Fruit fly (Drosophila melanogaster) whole organism, pupa: ENCODE data around the gene CG14431.

Experiments
- CG10348 ChIP-seq: fragments of 200-800 bp; sonication (Bioruptor generic); IDR thresholded peaks from 2 replicates; pipeline ENCODE4 v1.3.6; 2022; ENCODE audit warnings: missing biosample characterization, missing genetic modification characterization
- CG12605 ChIP-seq: fragments of 200-800 bp; sonication (Bioruptor generic); IDR thresholded peaks from 2 replicates; pipeline ENCODE4 v1.3.6; 2022; ENCODE audit warnings: missing biosample characterization, missing genetic modification characterization
- CG13204 ChIP-seq: fragments of 200-800 bp; sonication (Bioruptor generic); optimal IDR thresholded peaks from 2 replicates; lab custom pipeline; 2018; ENCODE audit warnings: missing biosample characterization, mild to moderate bottlenecking, missing genetic modification characterization, moderate library complexity
- CG14655 ChIP-seq: fragments of 200-800 bp; sonication (Bioruptor generic); optimal IDR thresholded peaks from 3 replicates; lab custom pipeline; 2017; ENCODE audit warnings: mild to moderate bottlenecking, missing biosample characterization, missing genetic modification reagents, missing genetic modification characterization
- CG15710 ChIP-seq: fragments of 200-800 bp; sonication (Bioruptor generic); optimal IDR thresholded peaks from 2 replicates; lab custom pipeline; 2018; ENCODE audit warnings: missing biosample characterization, mild to moderate bottlenecking, missing genetic modification characterization, moderate library complexity
- CG17806 ChIP-seq: fragments of 200-800 bp; sonication (Bioruptor generic); optimal IDR thresholded peaks from 2 replicates; lab custom pipeline; 2018; ENCODE audit warnings: missing biosample characterization, mild to moderate bottlenecking, missing genetic modification characterization, moderate library complexity
- CG32121 ChIP-seq: fragments of 200-800 bp; sonication (Bioruptor generic); IDR thresholded peaks from 2 replicates; pipeline ENCODE4 v1.3.6; 2022; ENCODE audit warnings: missing biosample characterization, missing genetic modification characterization
- CG34367 ChIP-seq: fragments of 200-800 bp; sonication (Bioruptor generic); optimal IDR thresholded peaks from 2 replicates; lab custom pipeline; 2018; ENCODE audit warnings: missing biosample characterization, mild to moderate bottlenecking, missing genetic modification characterization
- CG4496 ChIP-seq: fragments of 200-800 bp; sonication (Bioruptor generic); IDR thresholded peaks from 3 replicates; pipeline ENCODE4 v1.3.6; 2022; ENCODE audit warnings: missing biosample characterization, missing genetic modification characterization
- CG8159 ChIP-seq: fragments of 200-800 bp; sonication (Bioruptor generic); optimal IDR thresholded peaks from 3 replicates; lab custom pipeline; 2018; ENCODE audit warnings: missing biosample characterization, mild to moderate bottlenecking, missing genetic modification characterization, moderate library complexity
- CG8301 ChIP-seq: fragments of 200-800 bp; sonication (Bioruptor generic); optimal IDR thresholded peaks from 2 replicates; lab custom pipeline; 2018; ENCODE audit warnings: missing biosample characterization, mild to moderate bottlenecking, missing genetic modification characterization
- CG9948 ChIP-seq: fragments of 200-800 bp; sonication (Bioruptor generic); optimal IDR thresholded peaks from 2 replicates; lab custom pipeline; 2018; ENCODE audit warnings: missing biosample characterization, mild to moderate bottlenecking, missing genetic modification characterization, moderate library complexity
- D1 ChIP-seq: fragments of 200-800 bp; sonication (Bioruptor generic); optimal IDR thresholded peaks from 2 replicates; lab custom pipeline; 2018; ENCODE audit warnings: missing biosample characterization, mild to moderate bottlenecking, missing genetic modification characterization, moderate library complexity
- EcR ChIP-seq: fragments of 200-800 bp; sonication (Bioruptor generic); optimal IDR thresholded peaks from 3 replicates; lab custom pipeline; 2019; ENCODE audit warnings: missing biosample characterization, missing genetic modification characterization, mild to moderate bottlenecking, moderate library complexity, missing genetic modification reagents
- Ets98B ChIP-seq: fragments of 200-800 bp; sonication (Bioruptor generic); IDR thresholded peaks from 2 replicates; pipeline ENCODE4 v1.3.6; 2022; ENCODE audit warnings: missing biosample characterization, missing genetic modification characterization
- Pif1A ChIP-seq: fragments of 200-800 bp; sonication (Bioruptor generic); optimal IDR thresholded peaks from 3 replicates; lab custom pipeline; 2016; ENCODE audit warnings: missing biosample characterization, missing genetic modification characterization
- Pif1B ChIP-seq: fragments of 200-800 bp; sonication (Bioruptor generic); optimal IDR thresholded peaks from 3 replicates; lab custom pipeline; 2016; ENCODE audit warnings: missing biosample characterization, missing genetic modification characterization
- Snoo ChIP-seq: fragments of 200-800 bp; sonication (Bioruptor generic); optimal IDR thresholded peaks from 3 replicates; lab custom pipeline; 2017; ENCODE audit warnings: missing biosample characterization, mild to moderate bottlenecking, missing genetic modification characterization, inconsistent platforms
- fd96Ca ChIP-seq: fragments of 200-800 bp; sonication (Bioruptor generic); IDR thresholded peaks from 3 replicates; pipeline ENCODE4 v1.3.6; 2022; ENCODE audit warnings: missing biosample characterization, missing genetic modification characterization
- gl ChIP-seq: fragments of 200-800 bp; sonication (Bioruptor generic); optimal IDR thresholded peaks from 2 replicates; lab custom pipeline; 2018; ENCODE audit warnings: missing biosample characterization, mild to moderate bottlenecking, missing genetic modification characterization
- rn ChIP-seq: fragments of 200-800 bp; sonication (Bioruptor generic); IDR thresholded peaks from 2 replicates; pipeline ENCODE4 v1.3.6; 2022; ENCODE audit warnings: missing biosample characterization, missing genetic modification characterization

CG14431 gene

DNA sequence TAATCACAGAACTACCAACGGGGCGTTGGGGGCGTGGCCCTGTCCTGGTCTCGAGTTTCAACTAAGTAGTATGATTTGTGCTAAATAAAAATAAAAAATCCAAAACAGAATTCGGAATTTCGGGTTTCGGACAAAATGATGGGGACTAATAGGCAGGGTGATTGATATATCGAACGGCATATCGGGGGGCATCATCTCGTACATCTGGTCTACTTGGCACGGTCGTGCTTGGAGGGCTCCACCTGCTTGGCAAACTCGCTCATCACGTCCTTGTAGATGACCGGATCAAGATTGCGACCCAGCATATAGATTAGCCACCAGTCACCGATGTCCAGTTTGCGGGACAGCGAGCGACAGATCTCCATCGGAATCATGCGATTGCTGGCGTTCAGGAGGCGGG is 66.1 kb downstream of the CG14431 start:
- TF ChIP-seq rn = no peak
- no peak for TF ChIP-seq CG14655 (GFP tag; lab: Kevin White, UChicago)
- TF ChIP-seq CG13204 = no peak
- no peak for TF ChIP-seq CG10348 (GFP tag; lab: Robert Waterston, UW)
- no peak for TF ChIP-seq CG15710 (tag; lab: Kevin White, UChicago)
- no peak for TF ChIP-seq Ets98B
- no peak for TF ChIP-seq CG12605 (GFP tag; lab: Robert Waterston, UW)
- TF ChIP-seq gl (tag; lab: Kevin White, UChicago) = no peak
- no peak for TF ChIP-seq EcR (GFP tag; lab: Kevin White, UChicago)
- TF ChIP-seq CG34367 (tag; lab: Kevin White, UChicago) = no peak
- no peak for TF ChIP-seq CG8301
- TF ChIP-seq Pif1B = no peak
- TF ChIP-seq CG32121 (GFP tag; lab: Robert Waterston, UW) = no peak
- TF ChIP-seq, all 21 proteins: peak for 0

DNA sequence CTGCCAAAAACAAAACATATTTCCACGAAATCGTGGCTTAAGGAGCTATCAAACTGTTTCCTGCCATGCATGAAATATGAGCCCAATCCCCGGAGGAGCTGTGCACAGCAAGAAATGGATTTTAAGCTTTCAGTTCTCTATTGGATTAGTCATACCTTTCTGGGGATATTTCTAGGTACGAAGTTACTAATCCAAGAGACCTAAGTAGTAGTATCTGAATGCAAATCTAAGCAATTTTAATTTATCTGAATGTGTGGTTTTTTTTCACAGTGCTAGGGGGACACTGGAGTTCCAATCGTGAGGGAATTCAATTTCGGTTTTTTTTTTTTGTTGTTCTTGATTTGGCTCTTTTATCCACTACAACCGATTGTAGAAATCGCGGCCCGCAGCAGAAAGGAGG is 68.3 kb downstream of the CG14431 start:
- peak; percentile 27; the same call in 1 of the 3 replicates for TF ChIP-seq CG4496 (GFP tag; lab: Robert Waterston, UW)
- TF ChIP-seq CG17806 (tag; lab: Kevin White, UChicago) = peak; percentile 50
- peak; percentile 59 for TF ChIP-seq CG8159 (tag; lab: Kevin White, UChicago)
- peak; percentile 34 for TF ChIP-seq CG34367 (tag; lab: Kevin White, UChicago)
- TF ChIP-seq CG12605 (GFP tag; lab: Robert Waterston, UW) = no peak
- peak; percentile 37 for TF ChIP-seq CG9948 (tag; lab: Kevin White, UChicago)
- no peak for TF ChIP-seq EcR (GFP tag; lab: Kevin White, UChicago)
- TF ChIP-seq Snoo (tag; lab: Kevin White, UChicago) = no peak
- no peak for TF ChIP-seq rn
- peak; percentile 44 for TF ChIP-seq CG15710 (tag; lab: Kevin White, UChicago)
- no peak for TF ChIP-seq CG13204
- peak; percentile 2 for TF ChIP-seq Pif1B
- TF ChIP-seq CG14655 (GFP tag; lab: Kevin White, UChicago) = peak; percentile 14
- peak; percentile 28 for TF ChIP-seq Pif1A (GFP tag; lab: Kevin White, UChicago)
- TF ChIP-seq CG8301 = peak; percentile 8
- TF ChIP-seq fd96Ca (GFP tag; lab: Robert Waterston, UW) = 0 out of 3 replicates have a peak, but pooled peaks have one; percentile 47
- TF ChIP-seq CG10348 (GFP tag; lab: Robert Waterston, UW) = no peak
- no peak for TF ChIP-seq D1
- TF ChIP-seq Ets98B = peak; percentile 35; the same call in 1 of the 2 replicates
- no peak for TF ChIP-seq CG32121 (GFP tag; lab: Robert Waterston, UW)
- TF ChIP-seq gl (tag; lab: Kevin White, UChicago) = no peak

DNA sequence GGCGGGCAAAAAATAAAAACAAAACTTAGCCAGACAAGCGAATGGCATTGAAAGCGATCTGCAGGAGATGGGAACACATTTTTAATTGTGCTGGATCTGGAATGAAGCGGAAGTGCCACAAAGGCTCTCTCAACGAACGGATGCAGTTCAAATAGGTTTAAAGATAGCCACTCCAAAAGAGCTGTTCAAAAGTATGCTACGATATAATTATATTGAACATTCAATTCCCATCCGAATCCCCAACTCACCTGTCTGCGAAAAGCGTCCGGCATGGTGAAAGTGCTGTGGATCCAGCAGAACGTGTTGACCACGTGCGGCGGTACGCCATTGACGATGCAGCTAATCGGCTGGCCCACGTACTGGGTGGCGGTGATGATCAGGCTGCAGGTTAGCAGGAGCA is 68.8 kb downstream of the CG14431 start:
- TF ChIP-seq gl (tag; lab: Kevin White, UChicago) (no peak), CG34367 (tag; lab: Kevin White, UChicago) (no peak), CG17806 (tag; lab: Kevin White, UChicago) (no peak), CG32121 (GFP tag; lab: Robert Waterston, UW) (no peak), CG13204 (no peak), CG12605 (GFP tag; lab: Robert Waterston, UW) (no peak), CG4496 (GFP tag; lab: Robert Waterston, UW) (no peak), CG15710 (tag; lab: Kevin White, UChicago) (no peak), CG8301 (no peak), EcR (GFP tag; lab: Kevin White, UChicago) (no peak), CG14655 (GFP tag; lab: Kevin White, UChicago) (no peak), fd96Ca (GFP tag; lab: Robert Waterston, UW) (no peak), Pif1B (no peak)
- TF ChIP-seq, all 21 proteins: peak for 0

DNA sequence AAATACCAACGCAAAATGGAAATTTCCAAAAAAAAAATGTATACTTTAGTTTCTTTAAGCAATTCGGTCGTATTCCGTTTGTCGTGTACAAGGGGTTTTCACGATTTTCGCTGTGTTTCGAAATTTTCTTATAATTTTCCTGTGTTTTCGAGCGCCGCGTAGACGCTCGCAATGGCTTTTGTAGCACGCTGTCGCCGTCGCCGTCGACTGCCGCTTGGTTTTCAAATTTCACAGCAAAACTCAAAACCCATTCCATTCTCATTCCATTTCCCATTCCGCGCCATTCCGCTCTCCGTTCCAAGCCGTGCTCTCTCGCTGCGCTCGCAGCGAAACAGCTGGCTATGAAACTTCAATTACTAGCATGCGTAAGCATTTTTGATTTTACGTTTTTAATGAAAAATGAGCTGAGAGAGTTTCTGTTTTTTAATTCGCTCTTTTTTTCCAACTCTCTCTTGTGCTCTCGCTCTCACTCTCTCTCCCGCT is 73.4 kb downstream of the CG14431 start:
- TF ChIP-seq CG34367 (tag; lab: Kevin White, UChicago) = no peak
- TF ChIP-seq Ets98B = peak; percentile 35
- TF ChIP-seq CG8301 = no peak
- no peak for TF ChIP-seq CG15710 (tag; lab: Kevin White, UChicago)
- no peak; the same call in 2 of the 3 replicates for TF ChIP-seq CG4496 (GFP tag; lab: Robert Waterston, UW)
- no peak for TF ChIP-seq gl (tag; lab: Kevin White, UChicago)
- TF ChIP-seq fd96Ca (GFP tag; lab: Robert Waterston, UW) = 0 out of 3 replicates have a peak, but pooled peaks have one; percentile 43
- no peak for TF ChIP-seq CG14655 (GFP tag; lab: Kevin White, UChicago)
- no peak for TF ChIP-seq D1
- TF ChIP-seq CG13204 = peak; percentile 12
- TF ChIP-seq EcR (GFP tag; lab: Kevin White, UChicago) = peak; percentile 24
- TF ChIP-seq CG17806 (tag; lab: Kevin White, UChicago) = no peak
- TF ChIP-seq Snoo (tag; lab: Kevin White, UChicago) = no peak
- no peak for TF ChIP-seq rn
- no peak for TF ChIP-seq CG9948 (tag; lab: Kevin White, UChicago)
- peak; percentile 45; the same call in 1 of the 2 replicates for TF ChIP-seq CG12605 (GFP tag; lab: Robert Waterston, UW)
- TF ChIP-seq CG10348 (GFP tag; lab: Robert Waterston, UW) = no peak
- TF ChIP-seq Pif1B = peak; percentile 51
- no peak for TF ChIP-seq CG8159 (tag; lab: Kevin White, UChicago)
- TF ChIP-seq Pif1A (GFP tag; lab: Kevin White, UChicago) = peak; percentile 29
- peak; percentile 50 for TF ChIP-seq CG32121 (GFP tag; lab: Robert Waterston, UW)
- TF ChIP-seq, all 21 proteins: peak for 8

DNA sequence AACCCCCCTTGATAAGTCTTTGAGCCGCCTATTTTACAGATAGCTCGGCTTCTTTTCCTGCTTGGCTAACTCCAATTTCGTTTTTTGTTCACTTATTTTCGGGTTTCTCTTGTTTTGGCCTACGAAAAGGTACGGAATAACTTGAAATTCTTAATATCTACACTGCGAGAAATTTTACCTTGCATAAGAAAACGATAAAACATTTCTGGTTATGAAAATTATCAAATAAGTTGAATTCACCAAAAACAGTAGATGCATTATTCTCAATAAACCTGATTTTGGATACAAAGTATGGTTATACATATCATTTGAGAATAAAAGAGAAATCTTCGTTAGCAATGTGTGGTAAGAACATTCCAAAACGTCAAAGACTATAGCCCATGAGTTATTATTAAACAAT is 74.0 kb downstream of the CG14431 start:
- peak; percentile 37 for TF ChIP-seq CG9948 (tag; lab: Kevin White, UChicago)
- peak; percentile 8 for TF ChIP-seq Snoo (tag; lab: Kevin White, UChicago)
- TF ChIP-seq CG34367 (tag; lab: Kevin White, UChicago) = peak; percentile 27
- no peak for TF ChIP-seq CG10348 (GFP tag; lab: Robert Waterston, UW)
- TF ChIP-seq CG17806 (tag; lab: Kevin White, UChicago) = peak; percentile 40
- no peak for TF ChIP-seq CG13204
- TF ChIP-seq CG8301 = peak; percentile 21
- TF ChIP-seq CG12605 (GFP tag; lab: Robert Waterston, UW) = no peak
- TF ChIP-seq gl (tag; lab: Kevin White, UChicago) = no peak
- no peak for TF ChIP-seq Ets98B
- TF ChIP-seq CG15710 (tag; lab: Kevin White, UChicago) = peak; percentile 18
- peak; percentile 46 for TF ChIP-seq CG14655 (GFP tag; lab: Kevin White, UChicago)
- peak; percentile 61 for TF ChIP-seq CG8159 (tag; lab: Kevin White, UChicago)
- TF ChIP-seq CG32121 (GFP tag; lab: Robert Waterston, UW) = no peak
- TF ChIP-seq, all 21 proteins: peak for 8
